Worm (Caenorhabditis elegans): ENCODE data around the gene F21C10.1.

Gene F21C10.1

DNA sequence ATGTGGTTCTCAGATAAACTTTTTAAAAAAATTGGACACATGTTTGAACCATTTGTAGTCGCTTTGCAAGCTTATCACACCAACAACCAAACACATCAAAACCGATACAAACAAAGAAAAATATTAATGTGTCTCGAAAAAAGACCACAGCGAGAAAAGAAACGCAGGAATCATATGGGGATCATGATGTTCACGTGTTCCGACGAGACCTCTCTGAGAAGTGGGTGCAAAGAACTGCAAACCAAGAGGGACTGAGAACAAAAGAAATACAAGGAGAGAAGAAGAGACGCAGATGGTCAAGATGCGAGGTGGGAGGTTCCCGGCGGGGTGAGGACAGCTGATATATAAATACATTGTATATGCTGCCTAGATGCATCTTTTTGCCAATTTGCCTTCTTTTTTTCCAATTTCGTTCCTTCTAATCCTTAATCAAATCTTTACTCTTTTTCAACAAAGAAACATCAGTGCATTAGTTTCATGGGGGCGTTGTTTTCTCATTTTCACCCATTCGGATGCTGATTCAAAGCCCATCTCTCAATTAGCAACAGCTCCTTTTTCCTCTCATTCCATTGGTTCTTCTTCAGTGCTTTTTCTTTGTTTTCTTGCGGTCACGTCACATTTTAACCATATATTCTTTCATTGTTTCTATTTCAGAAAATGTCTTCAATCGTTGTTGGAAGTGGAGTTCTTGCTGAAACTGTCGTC is 36.4 kb upstream of the F21C10.1 start, which contains the start of gene F21C10.10 (continued):
- no peak for TF ChIP-seq ceh-32 (tag; optimal IDR thresholded peaks at IDR 0.05; ENCODE audit: poor library complexity)
- no peak for TF ChIP-seq dmd-8 (GFP tag; IDR thresholded peaks at IDR 0.05)
- no peak for TF ChIP-seq lir-3 (tag; optimal IDR thresholded peaks at IDR 0.05)
- no peak for TF ChIP-seq skn-1 (tag; optimal IDR thresholded peaks at IDR 0.05)
- TF ChIP-seq nhr-48 (tag; optimal IDR thresholded peaks at IDR 0.05): peak; percentile 99
- peak; percentile 93 for TF ChIP-seq mxl-3 (GFP tag; optimal IDR thresholded peaks at IDR 0.05)
- peak; percentile 63 for TF ChIP-seq ztf-7 (tag; optimal IDR thresholded peaks at IDR 0.05)
- no peak for TF ChIP-seq ztf-11 (tag; optimal IDR thresholded peaks at IDR 0.05)
- peak; percentile 94 for TF ChIP-seq tra-1 (GFP tag; IDR thresholded peaks at IDR 0.05)
- peak; percentile 14 for TF ChIP-seq pqm-1 (tag; optimal IDR thresholded peaks at IDR 0.05)
- peak; percentile 56 for TF ChIP-seq dpl-1 (GFP tag; optimal IDR thresholded peaks at IDR 0.05)
- TF ChIP-seq Y105C5A.15 (GFP tag; IDR thresholded peaks at IDR 0.05): no peak
- peak; percentile 63 for TF ChIP-seq hmg-1.1 (GFP tag; IDR thresholded peaks at IDR 0.05)
- peak; percentile 87 for TF ChIP-seq nhr-11 (tag; optimal IDR thresholded peaks at IDR 0.05)
- TF ChIP-seq pha-4 (GFP tag; IDR thresholded peaks at IDR 0.05): peak; percentile 76
- TF ChIP-seq pha-4 (tag; optimal IDR thresholded peaks at IDR 0.05): peak; percentile 60
- no peak for TF ChIP-seq egl-43 (GFP tag; IDR thresholded peaks at IDR 0.05)
- TF ChIP-seq T26A8.4 (GFP tag; IDR thresholded peaks at IDR 0.05): peak; percentile 66
- TF ChIP-seq mdt-29 (GFP tag; IDR thresholded peaks at IDR 0.05): peak; percentile 76
- peak; percentile 59 for TF ChIP-seq nhr-25 (tag; optimal IDR thresholded peaks at IDR 0.05; ENCODE audit: borderline replicate concordance, insufficient read depth)
- TF ChIP-seq nhr-111 (GFP tag; optimal IDR thresholded peaks at IDR 0.05): no peak
- TF ChIP-seq Y5F2A.4 (GFP tag; optimal IDR thresholded peaks at IDR 0.05): no peak
- no peak for TF ChIP-seq egl-27 (tag; optimal IDR thresholded peaks at IDR 0.05)
- no peak for TF ChIP-seq F44E2.7 (GFP tag; IDR thresholded peaks at IDR 0.05)
- peak in 1 of 2 experiments; percentile 98 for TF ChIP-seq unc-62 (GFP tag; optimal IDR thresholded peaks at IDR 0.05 in 1 of 2)
- TF ChIP-seq unc-62 (tag; optimal IDR thresholded peaks at IDR 0.05): no peak
- no peak for TF ChIP-seq ZK337.2 (GFP tag; IDR thresholded peaks at IDR 0.05)
- no peak for TF ChIP-seq ama-1 (optimal IDR thresholded peaks at IDR 0.05)
- TF ChIP-seq madf-5 (GFP tag; IDR thresholded peaks at IDR 0.05): 0 out of 4 replicates have a peak, but pooled peaks of 1 of the 2 experiments have one; percentile 64
- TF ChIP-seq ceh-44 (GFP tag; IDR thresholded peaks at IDR 0.05): no peak
- TF ChIP-seq lin-38 (GFP tag; IDR thresholded peaks at IDR 0.05): peak; percentile 45
- TF ChIP-seq ces-1 (GFP tag; optimal IDR thresholded peaks at IDR 0.05): no peak
- TF ChIP-seq lin-29 (GFP tag; IDR thresholded peaks at IDR 0.05): 0 out of 2 replicates have a peak, but pooled peaks have one; percentile 55
- peak; percentile 59 for TF ChIP-seq jun-1 (tag; optimal IDR thresholded peaks at IDR 0.05)
- TF ChIP-seq daf-12 (tag; optimal IDR thresholded peaks at IDR 0.05): no peak
- TF ChIP-seq php-3 (GFP tag; IDR thresholded peaks at IDR 0.05): peak; percentile 86
- TF ChIP-seq set-16 (GFP tag; IDR thresholded peaks at IDR 0.05): peak; percentile 59
- TF ChIP-seq nhr-102 (tag; optimal IDR thresholded peaks at IDR 0.05): peak; percentile 93
- TF ChIP-seq lin-39 (tag; optimal IDR thresholded peaks at IDR 0.05): no peak
- TF ChIP-seq gei-8 (GFP tag; optimal IDR thresholded peaks at IDR 0.05): peak; percentile 98
- peak; percentile 99 for TF ChIP-seq hlh-11 (tag; optimal IDR thresholded peaks at IDR 0.05)
- peak; percentile 55 to 81 for TF ChIP-seq lsy-2 (tag; optimal IDR thresholded peaks at IDR 0.05)
- no peak for TF ChIP-seq lim-7 (GFP tag; IDR thresholded peaks at IDR 0.05)
- peak; percentile 40; the same call in 1 of the 2 replicates for TF ChIP-seq zfp-3 (GFP tag; conservative IDR thresholded peaks at IDR 0.05)
- TF ChIP-seq nhr-77 (tag; optimal IDR thresholded peaks at IDR 0.05): peak; percentile 87
- TF ChIP-seq duxl-1 (tag; optimal IDR thresholded peaks at IDR 0.05; ENCODE audit: poor library complexity): no peak
- TF ChIP-seq nhr-76 (tag; optimal IDR thresholded peaks at IDR 0.05): peak; percentile 87
- TF ChIP-seq aha-1 (tag): peak; percentile 99
- no peak for TF ChIP-seq nhr-237 (tag; optimal IDR thresholded peaks at IDR 0.05)
- TF ChIP-seq lin-15B (tag; optimal IDR thresholded peaks at IDR 0.05): no peak
- peak; percentile 77 to 96 for TF ChIP-seq mdl-1 (tag; optimal IDR thresholded peaks at IDR 0.05)
